Worm (Caenorhabditis elegans) whole organism, L1 larva: ENCODE measurements around the gene nape-1.
A peak's percentile ranks its signal among the peaks of the same experiment; 100 is the strongest.

Experiments
- C16A3.4 ChIP-seq: fragments of 150-350 bp; optimal IDR thresholded peaks from 2 replicates; lab custom pipeline; 2014; ENCODE audit warnings: missing biosample characterization, missing genetic modification characterization
- C34B4.2 ChIP-seq: sonication (generic microtip); optimal IDR thresholded peaks from 2 replicates; lab custom pipeline; 2017; ENCODE audit warnings: mild to moderate bottlenecking, missing genetic modification characterization, missing compliant biosample characterization
- aly-2 ChIP-seq: fragments of 150-350 bp; optimal IDR thresholded peaks from 2 replicates; lab custom pipeline; 2014; ENCODE audit warnings: missing biosample characterization, missing genetic modification characterization
- blmp-1 ChIP-seq: fragments of 150-350 bp; optimal IDR thresholded peaks from 2 replicates; lab custom pipeline; 2014; ENCODE audit warnings: missing biosample characterization, missing genetic modification characterization
- ceh-8 ChIP-seq: fragments of 200-800 bp; sonication (Bioruptor generic); optimal IDR thresholded peaks from 2 replicates; lab custom pipeline; 2018; ENCODE audit warnings: mild to moderate bottlenecking, missing genetic modification characterization, moderate library complexity, missing compliant biosample characterization
- ces-1 ChIP-seq: fragments of 150-350 bp; optimal IDR thresholded peaks from 2 replicates; lab custom pipeline; 2014; ENCODE audit warnings: missing biosample characterization, missing genetic modification reagents, missing genetic modification characterization
- dpl-1 ChIP-seq, 3 experiments: fragments of 150-350 bp in 2 of 3; sonication (generic microtip) in 1 of 3; optimal IDR thresholded peaks; 2 replicates each; lab custom pipeline; 2014 to 2017; ENCODE audit warnings: missing biosample characterization in 3 of 3, missing genetic modification characterization in 3 of 3, missing genetic modification reagents in 3 of 3
- efl-1 ChIP-seq, 4 experiments: fragments of 150-350 bp; optimal IDR thresholded peaks in 3 of 4; peaks in 1 of 4; 1 replicate in 1 of 4; 2 replicates in 3 of 4; lab custom pipeline; 2014; ENCODE audit warnings: missing biosample characterization in 2 of 4, missing genetic modification characterization in 2 of 4, missing genetic modification reagents in 2 of 4
- efl-3 ChIP-seq: fragments of 200-800 bp; sonication (Bioruptor generic); optimal IDR thresholded peaks from 2 replicates; lab custom pipeline; 2018; ENCODE audit warnings: mild to moderate bottlenecking, missing genetic modification characterization, missing compliant biosample characterization
- elt-2 ChIP-seq: sonication (generic microtip); optimal IDR thresholded peaks from 2 replicates; lab custom pipeline; 2016; ENCODE audit warnings: missing genetic modification characterization, mild to moderate bottlenecking, inconsistent platforms, missing compliant biosample characterization, missing genetic modification reagents
- ets-5 ChIP-seq: fragments of 200-800 bp; sonication (Bioruptor generic); IDR thresholded peaks from 2 replicates; pipeline ENCODE4 v1.3.6; 2022; ENCODE audit warnings: missing genetic modification characterization, missing compliant biosample characterization
- grh-1 ChIP-seq: fragments of 200-800 bp; sonication (Bioruptor generic); IDR thresholded peaks from 2 replicates; pipeline ENCODE4 v1.3.6; 2022; ENCODE audit warnings: missing genetic modification reagents, missing genetic modification characterization, missing compliant biosample characterization
- irx-1 ChIP-seq: sonication (generic microtip); optimal IDR thresholded peaks from 2 replicates; lab custom pipeline; 2016; ENCODE audit warnings: missing genetic modification characterization, missing compliant biosample characterization
- isw-1 ChIP-seq: fragments of 200-800 bp; sonication (Bioruptor generic); IDR thresholded peaks from 2 replicates; pipeline ENCODE4 v1.3.6; 2022; ENCODE audit warnings: missing genetic modification characterization, missing compliant biosample characterization
- lin-14 ChIP-seq: fragments of 200-800 bp; sonication (Bioruptor generic); optimal IDR thresholded peaks from 2 replicates; lab custom pipeline; 2018; ENCODE audit warnings: mild to moderate bottlenecking, missing genetic modification characterization, moderate library complexity, missing compliant biosample characterization
- lin-35 ChIP-seq, 2 experiments: fragments of 150-350 bp; optimal IDR thresholded peaks; 2 replicates each; lab custom pipeline; 2014; ENCODE audit warnings: missing biosample characterization in 2 of 2, missing genetic modification characterization in 2 of 2, missing genetic modification reagents in 2 of 2
- lin-39 ChIP-seq: fragments of 150-350 bp; optimal IDR thresholded peaks from 2 replicates; lab custom pipeline; 2014; ENCODE audit warnings: missing biosample characterization, missing genetic modification reagents, missing genetic modification characterization
- lsy-2 ChIP-seq, 2 experiments: fragments of 150-350 bp; optimal IDR thresholded peaks; 2 replicates each; lab custom pipeline; 2014; ENCODE audit warnings: missing biosample characterization in 2 of 2, missing genetic modification characterization in 2 of 2
- mdl-1 ChIP-seq, 2 experiments: fragments of 150-350 bp; optimal IDR thresholded peaks; 2 replicates each; lab custom pipeline; 2014 to 2017; ENCODE audit warnings: missing biosample characterization in 2 of 2, missing genetic modification characterization in 2 of 2, inconsistent platforms in 1 of 2
- nhr-11 ChIP-seq: fragments of 150-350 bp; optimal IDR thresholded peaks from 2 replicates; lab custom pipeline; 2014; ENCODE audit warnings: missing biosample characterization, missing genetic modification characterization
- nhr-19 ChIP-seq: fragments of 200-800 bp; sonication (Bioruptor generic); conservative IDR thresholded peaks from 2 replicates; pipeline ENCODE4 v1.3.6; 2022; ENCODE audit warnings: missing genetic modification characterization, missing compliant biosample characterization
- nhr-237 ChIP-seq: fragments of 150-350 bp; optimal IDR thresholded peaks from 2 replicates; lab custom pipeline; 2014; ENCODE audit warnings: missing biosample characterization, missing genetic modification characterization
- nhr-47 ChIP-seq: sonication (generic microtip); optimal IDR thresholded peaks from 2 replicates; lab custom pipeline; 2016; ENCODE audit warnings: mild to moderate bottlenecking, missing genetic modification characterization, moderate library complexity, missing compliant biosample characterization
- nhr-71 ChIP-seq: sonication (generic microtip); optimal IDR thresholded peaks from 2 replicates; lab custom pipeline; 2016; ENCODE audit warnings: mild to moderate bottlenecking, missing genetic modification characterization, moderate library complexity, missing compliant biosample characterization
- nhr-85 ChIP-seq: sonication (generic microtip); peaks from one replicate; lab custom pipeline; 2016; ENCODE audit warnings: missing genetic modification characterization, inconsistent platforms, missing compliant biosample characterization
- nhr-90 ChIP-seq: sonication (generic microtip); optimal IDR thresholded peaks from 2 replicates; lab custom pipeline; 2016; ENCODE audit warnings: mild to moderate bottlenecking, missing genetic modification characterization, missing compliant biosample characterization; ENCODE audit not compliant: poor library complexity
- pax-3 ChIP-seq: fragments of 200-800 bp; sonication (Bioruptor generic); optimal IDR thresholded peaks from 2 replicates; lab custom pipeline; 2018; ENCODE audit warnings: mild to moderate bottlenecking, missing genetic modification characterization, moderate library complexity, missing compliant biosample characterization
- pqm-1 ChIP-seq: sonication (generic microtip); optimal IDR thresholded peaks from 3 replicates; lab custom pipeline; 2017; ENCODE audit warnings: missing biosample characterization, missing genetic modification characterization
- skn-1 ChIP-seq: fragments of 150-350 bp; optimal IDR thresholded peaks from 2 replicates; lab custom pipeline; 2014; ENCODE audit warnings: missing biosample characterization, missing genetic modification characterization
- snu-23 ChIP-seq: sonication (generic microtip); optimal IDR thresholded peaks from 2 replicates; lab custom pipeline; 2016; ENCODE audit warnings: missing genetic modification characterization, missing compliant biosample characterization
- sox-4 ChIP-seq: sonication (generic microtip); optimal IDR thresholded peaks from 2 replicates; lab custom pipeline; 2016; ENCODE audit warnings: missing genetic modification characterization, missing compliant biosample characterization
- sup-37 ChIP-seq: fragments of 200-800 bp; sonication (Bioruptor generic); optimal IDR thresholded peaks from 2 replicates; lab custom pipeline; 2018; ENCODE audit warnings: mild to moderate bottlenecking, missing genetic modification characterization, missing compliant biosample characterization
- swsn-7 ChIP-seq: sonication (generic microtip); optimal IDR thresholded peaks from 2 replicates; lab custom pipeline; 2016; ENCODE audit warnings: missing genetic modification characterization, missing compliant biosample characterization
- tbx-2 ChIP-seq: sonication (generic microtip); optimal IDR thresholded peaks from 2 replicates; lab custom pipeline; 2016; ENCODE audit warnings: missing genetic modification characterization, missing compliant biosample characterization
- unc-30 ChIP-seq: sonication (generic microtip); optimal IDR thresholded peaks from 2 replicates; lab custom pipeline; 2017; ENCODE audit warnings: missing biosample characterization, missing genetic modification characterization
- vab-15 ChIP-seq: sonication (generic microtip); optimal IDR thresholded peaks from 2 replicates; lab custom pipeline; 2017; ENCODE audit warnings: missing genotype, mild to moderate bottlenecking, missing genetic modification characterization, missing compliant biosample characterization
- xbp-1 ChIP-seq: sonication (generic microtip); optimal IDR thresholded peaks from 2 replicates; lab custom pipeline; 2016; ENCODE audit warnings: missing genetic modification characterization, missing compliant biosample characterization
- zag-1 ChIP-seq: fragments of 150-350 bp; optimal IDR thresholded peaks from 2 replicates; lab custom pipeline; 2014; ENCODE audit warnings: missing biosample characterization, missing genetic modification characterization

nape-1 gene

DNA sequence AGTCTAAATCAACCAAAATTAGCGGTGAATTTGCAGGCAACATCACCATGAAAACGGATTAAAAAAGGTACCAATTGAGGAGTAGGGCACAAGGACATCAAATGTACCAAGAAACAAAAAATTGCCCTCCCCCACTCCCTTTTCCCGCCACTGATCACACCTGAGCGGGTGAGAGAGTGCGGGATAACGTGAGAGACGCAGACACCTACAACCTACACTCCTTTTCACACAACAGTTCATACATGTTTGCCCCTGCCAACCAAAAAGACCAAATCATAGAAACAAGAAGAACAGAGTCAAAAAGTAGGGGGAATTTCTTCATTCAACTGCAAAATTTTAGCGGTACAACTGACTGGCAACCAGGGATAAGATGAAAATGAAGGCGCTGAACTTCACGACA lies 11.6 kb upstream of the nape-1 start:
- TF ChIP-seq xbp-1 (tag; lab: Kevin White, UChicago) (no peak), dpl-1 (GFP tag; optimal IDR thresholded peaks at IDR 0.05; lab: Kevin White, UChicago) (peak in 1 of 3 experiments; percentile 13), swsn-7 (no peak), efl-1 (optimal IDR thresholded peaks at IDR 0.05; lab: Kevin White, UChicago) (no peak), efl-1 (GFP tag; optimal IDR thresholded peaks at IDR 0.05 in 1 of 2; lab: Kevin White, UChicago) (peak in 1 of 2 experiments; percentile 66), nhr-85 (tag; lab: Kevin White, UChicago) (peak; percentile 39), lsy-2 (tag; optimal IDR thresholded peaks at IDR 0.05; lab: Kevin White, UChicago) (no peak), snu-23 (GFP tag; lab: Kevin White, UChicago) (peak; percentile 21), lin-35 (GFP tag; optimal IDR thresholded peaks at IDR 0.05; lab: Kevin White, UChicago) (peak in 1 of 2 experiments; percentile 8), nhr-47 (tag; lab: Kevin White, UChicago) (no peak), isw-1 (no peak), nhr-19 (GFP tag; lab: Robert Waterston, UW) (no peak), mdl-1 (tag; optimal IDR thresholded peaks at IDR 0.05; lab: Kevin White, UChicago) (no peak), grh-1 (GFP tag; lab: Robert Waterston, UW) (no peak), sup-37 (GFP tag; lab: Kevin White, UChicago) (no peak)

- TF ChIP-seq ceh-8 (GFP tag; lab: Kevin White, UChicago) (no peak), efl-1 (optimal IDR thresholded peaks at IDR 0.05; lab: Kevin White, UChicago) (no peak), efl-1 (GFP tag; optimal IDR thresholded peaks at IDR 0.05 in 1 of 2; lab: Kevin White, UChicago) (no peak), sox-4 (no peak), pqm-1 (tag; lab: Kevin White, UChicago) (no peak), lin-14 (GFP tag; lab: Kevin White, UChicago) (no peak), pax-3 (tag; lab: Kevin White, UChicago) (no peak), vab-15 (no peak), zag-1 (tag; lab: Kevin White, UChicago) (no peak), unc-30 (tag; lab: Kevin White, UChicago) (no peak), aly-2 (tag; lab: Kevin White, UChicago) (no peak), nhr-19 (GFP tag; lab: Robert Waterston, UW) (no peak), grh-1 (GFP tag; lab: Robert Waterston, UW) (no peak), nhr-71 (tag; lab: Kevin White, UChicago) (no peak), nhr-237 (tag; lab: Kevin White, UChicago) (no peak)
Measured at ce11 chrIV:3751001-3751400, 10.3 kb upstream of the nape-1 start, which contains the start of gene ugt-45. ugt-45 (minus strand) TSS chrIV:3751101.

ce11 chrIV:3745806-3746205 lies 5.1 kb upstream of the nape-1 start:
- TF ChIP-seq tbx-2 (tag; lab: Kevin White, UChicago) (no peak), elt-2 (no peak), mdl-1 (tag; optimal IDR thresholded peaks at IDR 0.05; lab: Kevin White, UChicago) (no peak), C16A3.4 (no peak), nhr-71 (tag; lab: Kevin White, UChicago) (no peak), C34B4.2 (tag; lab: Kevin White, UChicago) (no peak), nhr-85 (tag; lab: Kevin White, UChicago) (no peak), grh-1 (GFP tag; lab: Robert Waterston, UW) (no peak), efl-3 (GFP tag; lab: Kevin White, UChicago) (no peak), efl-1 (optimal IDR thresholded peaks at IDR 0.05; lab: Kevin White, UChicago) (no peak), efl-1 (GFP tag; optimal IDR thresholded peaks at IDR 0.05 in 1 of 2; lab: Kevin White, UChicago) (peak in 1 of 2 experiments; percentile 72), nhr-90 (no peak), ets-5 (peak; percentile 86; the same call in 1 of the 2 replicates), blmp-1 (tag; lab: Kevin White, UChicago) (no peak), lin-39 (tag; lab: Kevin White, UChicago) (no peak), ces-1 (GFP tag; lab: Kevin White, UChicago) (no peak), sup-37 (GFP tag; lab: Kevin White, UChicago) (no peak)

DNA sequence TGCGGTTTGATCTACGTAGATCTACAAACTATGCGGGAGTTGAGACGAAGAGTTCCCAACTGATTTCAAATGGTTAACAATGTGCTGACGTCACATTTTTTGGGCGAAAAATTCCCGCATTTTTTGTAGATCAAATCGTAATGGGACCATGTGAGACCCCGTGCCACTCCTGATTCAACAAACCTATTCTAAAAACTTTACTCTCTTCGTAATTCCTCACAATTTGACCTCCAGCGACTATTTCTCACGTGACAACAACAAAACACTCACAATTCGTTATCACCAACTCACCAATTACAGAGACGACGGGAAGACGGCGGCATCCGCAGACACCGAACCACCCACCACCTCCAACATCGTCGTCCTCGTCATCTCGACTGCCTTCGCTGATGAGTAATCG lies 3.1 kb upstream of the nape-1 start, which contains the start of gene siah-1:
siah-1 (plus strand) TSS at position 301 of the 400 bp plus-strand sequence.
- TF ChIP-seq C34B4.2 (tag; lab: Kevin White, UChicago) (no peak), lin-35 (GFP tag; optimal IDR thresholded peaks at IDR 0.05; lab: Kevin White, UChicago) (peak in 1 of 2 experiments; percentile 42), skn-1 (no peak), nhr-11 (no peak), nhr-19 (GFP tag; lab: Robert Waterston, UW) (no peak), irx-1 (tag; lab: Kevin White, UChicago) (no peak)
